Worm (Caenorhabditis elegans) whole organism, L1 larva: Measurements from ENCODE around the gene dct-12.

ENCODE experiments used
- C04F5.9 ChIP-seq: sonication (generic microtip); optimal IDR thresholded peaks from 2 replicates; lab custom pipeline; 2016; ENCODE audit warnings: missing genetic modification characterization, missing compliant biosample characterization
- C34B4.2 ChIP-seq: sonication (generic microtip); optimal IDR thresholded peaks from 2 replicates; lab custom pipeline; 2017; ENCODE audit warnings: mild to moderate bottlenecking, missing genetic modification characterization, missing compliant biosample characterization
- F16B12.6 ChIP-seq: fragments of 150-350 bp; optimal IDR thresholded peaks from 2 replicates; lab custom pipeline; 2014; ENCODE audit warnings: missing biosample characterization, missing genetic modification characterization
- Y116A8C.19 ChIP-seq: sonication (generic microtip); optimal IDR thresholded peaks from 2 replicates; lab custom pipeline; 2016; ENCODE audit warnings: missing compliant biosample characterization, missing genetic modification characterization, borderline replicate concordance
- alr-1 ChIP-seq: fragments of 200-800 bp; sonication (Bioruptor generic); optimal IDR thresholded peaks from 2 replicates; lab custom pipeline; 2018; ENCODE audit warnings: borderline replicate concordance, mild to moderate bottlenecking, missing genetic modification characterization, missing compliant biosample characterization
- aly-2 ChIP-seq: fragments of 150-350 bp; optimal IDR thresholded peaks from 2 replicates; lab custom pipeline; 2014; ENCODE audit warnings: missing biosample characterization, missing genetic modification characterization
- ama-1 ChIP-seq: fragments of 150-350 bp; optimal IDR thresholded peaks from 2 replicates; lab custom pipeline; 2014
- ceh-63 ChIP-seq: fragments of 200-800 bp; sonication (Bioruptor generic); optimal IDR thresholded peaks from 2 replicates; lab custom pipeline; 2018; ENCODE audit warnings: mild to moderate bottlenecking, missing genetic modification characterization, missing compliant biosample characterization
- ceh-8 ChIP-seq: fragments of 200-800 bp; sonication (Bioruptor generic); optimal IDR thresholded peaks from 2 replicates; lab custom pipeline; 2018; ENCODE audit warnings: mild to moderate bottlenecking, missing genetic modification characterization, moderate library complexity, missing compliant biosample characterization
- ceh-88 ChIP-seq: fragments of 200-800 bp; sonication (Bioruptor generic); IDR thresholded peaks from 2 replicates; pipeline ENCODE4 v1.3.6; 2022; ENCODE audit warnings: missing genetic modification characterization, missing compliant biosample characterization
- ceh-90 ChIP-seq: sonication (generic microtip); optimal IDR thresholded peaks from 2 replicates; lab custom pipeline; 2016; ENCODE audit warnings: missing genetic modification characterization, missing compliant biosample characterization
- ces-1 ChIP-seq: fragments of 150-350 bp; optimal IDR thresholded peaks from 2 replicates; lab custom pipeline; 2014; ENCODE audit warnings: missing biosample characterization, missing genetic modification reagents, missing genetic modification characterization
- efl-3 ChIP-seq: fragments of 200-800 bp; sonication (Bioruptor generic); optimal IDR thresholded peaks from 2 replicates; lab custom pipeline; 2018; ENCODE audit warnings: mild to moderate bottlenecking, missing genetic modification characterization, missing compliant biosample characterization
- elt-2 ChIP-seq: sonication (generic microtip); optimal IDR thresholded peaks from 2 replicates; lab custom pipeline; 2016; ENCODE audit warnings: missing genetic modification characterization, mild to moderate bottlenecking, inconsistent platforms, missing compliant biosample characterization, missing genetic modification reagents
- fos-1 ChIP-seq: fragments of 150-350 bp; optimal IDR thresholded peaks from 2 replicates; lab custom pipeline; 2014; ENCODE audit warnings: missing biosample characterization, missing genetic modification characterization
- grh-1 ChIP-seq: fragments of 200-800 bp; sonication (Bioruptor generic); IDR thresholded peaks from 2 replicates; pipeline ENCODE4 v1.3.6; 2022; ENCODE audit warnings: missing genetic modification reagents, missing genetic modification characterization, missing compliant biosample characterization
- hlh-4 ChIP-seq: sonication (generic microtip); optimal IDR thresholded peaks from 2 replicates; lab custom pipeline; 2016; ENCODE audit warnings: mild to moderate bottlenecking, missing genetic modification characterization, missing compliant biosample characterization
- irx-1 ChIP-seq: sonication (generic microtip); optimal IDR thresholded peaks from 2 replicates; lab custom pipeline; 2016; ENCODE audit warnings: missing genetic modification characterization, missing compliant biosample characterization
- jun-1 ChIP-seq: fragments of 150-350 bp; optimal IDR thresholded peaks from 2 replicates; lab custom pipeline; 2014; ENCODE audit warnings: missing biosample characterization, missing genetic modification reagents, missing genetic modification characterization
- lin-13 ChIP-seq: fragments of 150-350 bp; optimal IDR thresholded peaks from 2 replicates; lab custom pipeline; 2014; ENCODE audit warnings: missing biosample characterization, missing genetic modification reagents, missing genetic modification characterization
- lin-15B ChIP-seq: fragments of 150-350 bp; sonication (generic microtip); optimal IDR thresholded peaks from 3 replicates; lab custom pipeline; 2014; ENCODE audit warnings: missing biosample characterization, missing genetic modification characterization
- lin-35 ChIP-seq, 2 experiments: fragments of 150-350 bp; optimal IDR thresholded peaks; 2 replicates each; lab custom pipeline; 2014; ENCODE audit warnings: missing biosample characterization in 2 of 2, missing genetic modification characterization in 2 of 2, missing genetic modification reagents in 2 of 2
- mab-9 ChIP-seq: fragments of 200-800 bp; sonication (Bioruptor generic); IDR thresholded peaks from 2 replicates; pipeline ENCODE4 v1.3.6; 2022; ENCODE audit warnings: missing genetic modification reagents, missing genetic modification characterization, missing compliant biosample characterization
- mef-2 ChIP-seq: fragments of 150-350 bp; optimal IDR thresholded peaks from 2 replicates; lab custom pipeline; 2014; ENCODE audit warnings: missing biosample characterization, missing genetic modification characterization
- nhr-11 ChIP-seq: fragments of 150-350 bp; optimal IDR thresholded peaks from 2 replicates; lab custom pipeline; 2014; ENCODE audit warnings: missing biosample characterization, missing genetic modification characterization
- nhr-12 ChIP-seq: sonication (generic microtip); optimal IDR thresholded peaks from 2 replicates; lab custom pipeline; 2017; ENCODE audit warnings: missing biosample characterization, missing genetic modification characterization
- nhr-237 ChIP-seq: fragments of 150-350 bp; optimal IDR thresholded peaks from 2 replicates; lab custom pipeline; 2014; ENCODE audit warnings: missing biosample characterization, missing genetic modification characterization
- nhr-28 ChIP-seq: fragments of 150-350 bp; optimal IDR thresholded peaks from 2 replicates; lab custom pipeline; 2014; ENCODE audit warnings: missing biosample characterization, missing genetic modification characterization
- nhr-47 ChIP-seq: sonication (generic microtip); optimal IDR thresholded peaks from 2 replicates; lab custom pipeline; 2016; ENCODE audit warnings: mild to moderate bottlenecking, missing genetic modification characterization, moderate library complexity, missing compliant biosample characterization
- nhr-71 ChIP-seq: sonication (generic microtip); optimal IDR thresholded peaks from 2 replicates; lab custom pipeline; 2016; ENCODE audit warnings: mild to moderate bottlenecking, missing genetic modification characterization, moderate library complexity, missing compliant biosample characterization
- nhr-84 ChIP-seq: sonication (generic microtip); optimal IDR thresholded peaks from 2 replicates; lab custom pipeline; 2017; ENCODE audit warnings: missing biosample characterization, missing genetic modification characterization
- nhr-85 ChIP-seq: sonication (generic microtip); peaks from one replicate; lab custom pipeline; 2016; ENCODE audit warnings: missing genetic modification characterization, inconsistent platforms, missing compliant biosample characterization
- nhr-90 ChIP-seq: sonication (generic microtip); optimal IDR thresholded peaks from 2 replicates; lab custom pipeline; 2016; ENCODE audit warnings: mild to moderate bottlenecking, missing genetic modification characterization, missing compliant biosample characterization; ENCODE audit not compliant: poor library complexity
- pax-3 ChIP-seq: fragments of 200-800 bp; sonication (Bioruptor generic); optimal IDR thresholded peaks from 2 replicates; lab custom pipeline; 2018; ENCODE audit warnings: mild to moderate bottlenecking, missing genetic modification characterization, moderate library complexity, missing compliant biosample characterization
- skn-1 ChIP-seq: fragments of 150-350 bp; optimal IDR thresholded peaks from 2 replicates; lab custom pipeline; 2014; ENCODE audit warnings: missing biosample characterization, missing genetic modification characterization
- snpc-4 ChIP-seq: fragments of 150-350 bp; optimal IDR thresholded peaks from 2 replicates; lab custom pipeline; 2014; ENCODE audit warnings: missing biosample characterization, missing genetic modification characterization
- snu-23 ChIP-seq: sonication (generic microtip); optimal IDR thresholded peaks from 2 replicates; lab custom pipeline; 2016; ENCODE audit warnings: missing genetic modification characterization, missing compliant biosample characterization
- unc-130 ChIP-seq: fragments of 150-350 bp; optimal IDR thresholded peaks from 2 replicates; lab custom pipeline; 2017; ENCODE audit warnings: missing biosample characterization, missing genetic modification characterization, inconsistent platforms
- unc-30 ChIP-seq: sonication (generic microtip); optimal IDR thresholded peaks from 2 replicates; lab custom pipeline; 2017; ENCODE audit warnings: missing biosample characterization, missing genetic modification characterization
- unc-98 ChIP-seq: fragments of 200-800 bp; sonication (Bioruptor generic); IDR thresholded peaks from 2 replicates; pipeline ENCODE4 v1.3.6; 2022; ENCODE audit warnings: missing genetic modification characterization, missing compliant biosample characterization
- vab-15 ChIP-seq: sonication (generic microtip); optimal IDR thresholded peaks from 2 replicates; lab custom pipeline; 2017; ENCODE audit warnings: missing genotype, mild to moderate bottlenecking, missing genetic modification characterization, missing compliant biosample characterization
- xbp-1 ChIP-seq: sonication (generic microtip); optimal IDR thresholded peaks from 2 replicates; lab custom pipeline; 2016; ENCODE audit warnings: missing genetic modification characterization, missing compliant biosample characterization
- zip-4 ChIP-seq: fragments of 200-800 bp; sonication (Bioruptor generic); optimal IDR thresholded peaks from 2 replicates; lab custom pipeline; 2018; ENCODE audit warnings: mild to moderate bottlenecking, missing genetic modification characterization, moderate library complexity, missing compliant biosample characterization
- ztf-11 ChIP-seq, 2 experiments: sonication (generic microtip); optimal IDR thresholded peaks; 2 replicates each; lab custom pipeline; 2016 to 2017; ENCODE audit warnings: missing genetic modification characterization in 2 of 2, missing biosample characterization in 1 of 2, missing compliant biosample characterization in 1 of 2
- ztf-4 ChIP-seq: fragments of 150-350 bp; optimal IDR thresholded peaks from 2 replicates; lab custom pipeline; 2014; ENCODE audit warnings: missing biosample characterization, missing genetic modification characterization

dct-12 gene

DNA sequence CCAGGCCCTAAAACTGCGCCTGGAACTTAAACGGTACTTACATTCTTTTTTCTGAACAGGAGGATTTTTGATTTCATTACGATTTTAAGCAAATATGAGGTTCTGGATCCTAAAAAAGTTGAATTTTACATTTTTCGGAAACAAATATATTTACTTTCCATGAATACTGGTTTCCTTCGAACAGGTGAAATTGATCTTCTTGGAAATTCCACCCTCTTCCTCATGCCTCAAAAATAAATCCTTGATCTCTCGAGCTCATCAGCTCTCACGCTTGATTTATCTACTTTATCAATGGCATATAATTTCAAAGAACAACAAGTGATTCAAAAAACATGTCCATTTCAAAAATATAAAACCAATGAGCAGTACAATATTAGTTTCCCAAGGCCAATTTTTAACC lies 44.8 kb downstream of the dct-12 start (continued):
- no peak for TF ChIP-seq efl-3 (GFP tag; lab: Kevin White, UChicago)
- TF ChIP-seq pax-3: no peak
- TF ChIP-seq nhr-12 (tag; lab: Kevin White, UChicago): no peak
- TF ChIP-seq elt-2 (tag; lab: Kevin White, UChicago): no peak
- no peak for TF ChIP-seq snpc-4 (tag; lab: Kevin White, UChicago)
- no peak for TF ChIP-seq ama-1 (lab: Kevin White, UChicago)
- no peak for TF ChIP-seq nhr-237
- no peak for TF ChIP-seq skn-1 (tag; lab: Kevin White, UChicago)
- no peak for TF ChIP-seq grh-1 (GFP tag; lab: Robert Waterston, UW)

DNA sequence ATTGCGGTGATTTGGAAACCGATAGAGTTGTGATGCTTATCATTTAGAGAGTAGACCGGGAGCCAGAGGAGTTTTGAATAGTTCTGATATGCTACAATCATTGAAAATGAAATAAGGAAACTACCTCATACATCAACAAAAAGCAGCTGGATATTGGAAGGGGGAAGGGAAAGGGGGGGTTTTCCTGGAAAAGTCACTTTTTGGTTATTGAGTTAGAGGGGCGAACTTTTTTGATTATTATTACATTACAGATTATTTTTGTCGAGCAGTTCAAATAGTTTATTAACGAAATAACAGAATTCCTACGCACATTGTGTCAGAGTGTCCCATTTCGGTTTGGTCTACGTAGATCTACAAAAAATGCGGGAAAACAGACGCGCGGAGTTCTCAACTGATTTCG lies 45.5 kb downstream of the dct-12 start, which contains the start of gene sre-42:
Gene sre-42 (minus strand): TSS at position 101 of the 400 bp plus-strand sequence.
- TF ChIP-seq aly-2 (no peak), hlh-4 (peak; percentile 39), nhr-71 (peak; percentile 3)

ce11 chrII:12385815-12386214 lies 46.4 kb downstream of the dct-12 start:
- TF ChIP-seq nhr-90 (no peak), fos-1 (tag; lab: Kevin White, UChicago) (no peak), ceh-63 (GFP tag; lab: Kevin White, UChicago) (no peak), ztf-11 (tag; optimal IDR thresholded peaks at IDR 0.05; lab: Kevin White, UChicago) (no peak), nhr-85 (tag; lab: Kevin White, UChicago) (peak; percentile 41), C34B4.2 (tag; lab: Kevin White, UChicago) (no peak), snpc-4 (tag; lab: Kevin White, UChicago) (peak; percentile 53), ces-1 (GFP tag; lab: Kevin White, UChicago) (no peak), ceh-8 (GFP tag; lab: Kevin White, UChicago) (no peak), nhr-47 (tag; lab: Kevin White, UChicago) (no peak)

ce11 chrII:12382625-12383562 lies 49.4 kb downstream of the dct-12 start, which contains the start of gene btb-14:
TSS of gene btb-14 (plus strand) at chrII:12383463.
- TF ChIP-seq F16B12.6 (tag; lab: Kevin White, UChicago) (no peak), ceh-63 (GFP tag; lab: Kevin White, UChicago) (no peak), lin-15B (tag; lab: Kevin White, UChicago) (no peak), ztf-4 (no peak), ces-1 (GFP tag; lab: Kevin White, UChicago) (no peak), vab-15 (tag; lab: Kevin White, UChicago) (no peak), snu-23 (GFP tag; lab: Kevin White, UChicago) (peak; percentile 5), nhr-90 (no peak), fos-1 (tag; lab: Kevin White, UChicago) (no peak), mab-9 (no peak), xbp-1 (tag; lab: Kevin White, UChicago) (no peak), hlh-4 (no peak), C34B4.2 (tag; lab: Kevin White, UChicago) (no peak), nhr-85 (tag; lab: Kevin White, UChicago) (peak; percentile 8), ceh-88 (GFP tag; lab: Robert Waterston, UW) (no peak), C04F5.9 (tag; lab: Kevin White, UChicago) (no peak), Y116A8C.19 (tag; lab: Kevin White, UChicago) (no peak), nhr-28 (tag; lab: Kevin White, UChicago) (no peak), nhr-84 (tag; lab: Kevin White, UChicago) (no peak), ceh-90 (no peak), alr-1 (tag; lab: Kevin White, UChicago) (no peak), nhr-71 (peak; percentile 48), nhr-237 (no peak), ztf-11 (tag; optimal IDR thresholded peaks at IDR 0.05; lab: Kevin White, UChicago) (no peak), zip-4 (GFP tag; lab: Kevin White, UChicago) (no peak), unc-30 (tag; lab: Kevin White, UChicago) (no peak), irx-1 (tag; lab: Kevin White, UChicago) (no peak), lin-13 (GFP tag; lab: Kevin White, UChicago) (peak; percentile 59), unc-98 (GFP tag; lab: Robert Waterston, UW) (no peak), lin-35 (GFP tag; optimal IDR thresholded peaks at IDR 0.05; lab: Kevin White, UChicago) (peak in 1 of 2 experiments; percentile 30), mef-2 (no peak), nhr-11 (tag; lab: Kevin White, UChicago) (no peak), jun-1 (tag; lab: Kevin White, UChicago) (no peak), unc-130 (tag; lab: Kevin White, UChicago) (no peak)
